Worm (Caenorhabditis elegans): ENCODE results near the gene lgc-7.
"Not testable (repeated sequence)": the region's sequence is repeated elsewhere in the genome, so short reads cannot be mapped to it uniquely, and the experiment has no call there.

The lgc-7 gene

ce11 chrIV:14729272-14729671, 19.9 kb downstream of the lgc-7 start:
- TF ChIP-seq mep-1 (tag; optimal IDR thresholded peaks at IDR 0.05) (no peak), hlh-30 (tag; optimal IDR thresholded peaks at IDR 0.05; ENCODE audit: insufficient read depth) (peak; percentile 0)

ce11 chrIV:14740177-14740576, 30.8 kb downstream of the lgc-7 start:
- TF ChIP-seq snpc-1.2 (GFP tag; IDR thresholded peaks at IDR 0.05) (0 out of 2 replicates have a peak, but pooled peaks have one; percentile 11), hmg-1.1 (GFP tag; IDR thresholded peaks at IDR 0.05) (0 out of 2 replicates have a peak, but pooled peaks have one; percentile 32), lin-38 (GFP tag; IDR thresholded peaks at IDR 0.05) (peak; percentile 37)

- TF ChIP-seq aha-1 (tag) (peak; percentile 96), cey-2 (tag; optimal IDR thresholded peaks at IDR 0.05; ENCODE audit: borderline replicate concordance, insufficient read depth) (no peak)
These were observed 32.5 kb downstream of the lgc-7 start for ce11 chrIV:14741926-14742325.

ce11 chrIV:14747578-14748208, 38.3 kb downstream of the lgc-7 start:
- TF ChIP-seq lin-38 (GFP tag; IDR thresholded peaks at IDR 0.05) (peak; percentile 16; the same call in 1 of the 2 replicates), set-16 (GFP tag; IDR thresholded peaks at IDR 0.05) (peak; percentile 84; the same call in 1 of the 2 replicates), snpc-1.2 (GFP tag; IDR thresholded peaks at IDR 0.05) (peak; percentile 67; the same call in 1 of the 2 replicates)

- no peak for TF ChIP-seq zip-11 (GFP tag; IDR thresholded peaks at IDR 0.05)
- TF ChIP-seq snpc-1.2 (GFP tag; IDR thresholded peaks at IDR 0.05) = peak; percentile 91
These were observed 45.5 kb downstream of the lgc-7 start, which contains the start of gene Y57G11C.499 for ce11 chrIV:14754912-14755311. TSS of gene Y57G11C.499 (minus strand) at chrIV:14754934.

- TF ChIP-seq cey-2 (tag; optimal IDR thresholded peaks at IDR 0.05; ENCODE audit: borderline replicate concordance, insufficient read depth) = no peak
- peak; percentile 59; the same call in 1 of the 2 replicates for TF ChIP-seq snpc-1.2 (GFP tag; IDR thresholded peaks at IDR 0.05)
These were observed 48.4 kb downstream of the lgc-7 start for ce11 chrIV:14757786-14758185.

- no peak for TF ChIP-seq F10B5.3 (tag; optimal IDR thresholded peaks at IDR 0.05)
- peak; percentile 65 for TF ChIP-seq snpc-1.2 (GFP tag; IDR thresholded peaks at IDR 0.05)
These were observed 50.3 kb downstream of the lgc-7 start for ce11 chrIV:14759662-14760061.

ce11 chrIV:14760845-14761244, 51.5 kb downstream of the lgc-7 start, which contains the start of gene ptp-5.2:
TSS of gene ptp-5.2 (minus strand) at chrIV:14760945.
- TF ChIP-seq R02D3.7 (tag; optimal IDR thresholded peaks at IDR 0.05) (no peak), nhr-111 (GFP tag; optimal IDR thresholded peaks at IDR 0.05) (no peak), skn-1 (tag; optimal IDR thresholded peaks at IDR 0.05) (no peak), nhr-41 (GFP tag; IDR thresholded peaks at IDR 0.05) (no peak), saeg-2 (GFP tag; IDR thresholded peaks at IDR 0.05) (no peak), F49E8.2 (tag; optimal IDR thresholded peaks at IDR 0.05; ENCODE audit: borderline replicate concordance) (no peak)

- peak; percentile 36 for TF ChIP-seq mep-1 (tag; optimal IDR thresholded peaks at IDR 0.05)
- peak; percentile 33 for TF ChIP-seq nhr-28 (tag; optimal IDR thresholded peaks at IDR 0.05)
- 0 out of 2 replicates have a peak, but pooled peaks have one; percentile 44 for TF ChIP-seq saeg-2 (GFP tag; IDR thresholded peaks at IDR 0.05)
- peak; percentile 66 for TF ChIP-seq dmd-6 (GFP tag; IDR thresholded peaks at IDR 0.05)
- peak in 1 of 2 experiments; percentile 17 for TF ChIP-seq hif-1 (tag; optimal IDR thresholded peaks at IDR 0.05)
- peak; percentile 51 to 90 for TF ChIP-seq mdl-1 (tag; optimal IDR thresholded peaks at IDR 0.05)
- peak; percentile 97 for TF ChIP-seq hlh-30 (tag; optimal IDR thresholded peaks at IDR 0.05; ENCODE audit: insufficient read depth)
- peak; percentile 69 for TF ChIP-seq mxl-3 (GFP tag; optimal IDR thresholded peaks at IDR 0.05)
- TF ChIP-seq hlh-11 (tag; optimal IDR thresholded peaks at IDR 0.05) = peak; percentile 80
- TF ChIP-seq unc-62 (GFP tag; optimal IDR thresholded peaks at IDR 0.05 in 1 of 2) = peak in 1 of 2 experiments; percentile 96
- TF ChIP-seq unc-62 (tag; optimal IDR thresholded peaks at IDR 0.05) = not testable (repeated sequence)
- TF ChIP-seq lin-38 (GFP tag; IDR thresholded peaks at IDR 0.05) = peak; percentile 51
- 0 out of 2 replicates have a peak, but pooled peaks have one; percentile 25 for TF ChIP-seq madf-9 (GFP tag; conservative IDR thresholded peaks at IDR 0.05)
- peak; percentile 39 for TF ChIP-seq nhr-11 (tag; optimal IDR thresholded peaks at IDR 0.05)
- TF ChIP-seq daf-19 (GFP tag; conservative IDR thresholded peaks at IDR 0.05) = 0 out of 2 replicates have a peak, but pooled peaks have one; percentile 43
- TF ChIP-seq lsy-2 (tag; optimal IDR thresholded peaks at IDR 0.05) = peak in 1 of 2 experiments; percentile 40
- 0 out of 2 replicates have a peak, but pooled peaks have one; percentile 44 for TF ChIP-seq mxl-2 (GFP tag; conservative IDR thresholded peaks at IDR 0.05)
- peak; percentile 62 for TF ChIP-seq dve-1 (tag; optimal IDR thresholded peaks at IDR 0.05; ENCODE audit: insufficient read depth)
- TF ChIP-seq ctbp-1 (GFP tag; IDR thresholded peaks at IDR 0.05) = 0 out of 2 replicates have a peak, but pooled peaks have one; percentile 18
- TF ChIP-seq hmg-1.1 (GFP tag; IDR thresholded peaks at IDR 0.05) = peak; percentile 84; the same call in 1 of the 2 replicates
These were observed 54.0 kb downstream of the lgc-7 start for ce11 chrIV:14763348-14763747.
